Worm (Caenorhabditis elegans) whole organism, young adult: ENCODE measurements around the gene egl-27.

ENCODE experiments used
- B0035.1 ChIP-seq: sonication (generic microtip); optimal IDR thresholded peaks from 2 replicates; lab custom pipeline; 2016; ENCODE audit warnings: missing genetic modification characterization, mild to moderate bottlenecking, missing compliant biosample characterization, missing genotype, missing genetic modification reagents
- B0261.1 ChIP-seq: sonication (generic microtip); optimal IDR thresholded peaks from 2 replicates; lab custom pipeline; 2016; ENCODE audit warnings: mild to moderate bottlenecking, missing genetic modification characterization, moderate library complexity, missing compliant biosample characterization
- F22D6.2 ChIP-seq: sonication (generic microtip); optimal IDR thresholded peaks from 2 replicates; lab custom pipeline; 2016; ENCODE audit warnings: mild to moderate bottlenecking, missing genetic modification characterization, missing compliant biosample characterization
- F37B4.10 ChIP-seq: fragments of 200-800 bp; sonication (Bioruptor generic); IDR thresholded peaks from 2 replicates; pipeline ENCODE4 v1.3.6; 2022; ENCODE audit warnings: missing genetic modification characterization, missing compliant biosample characterization
- F49E8.2 ChIP-seq: sonication (generic microtip); optimal IDR thresholded peaks from 3 replicates; lab custom pipeline; 2017; ENCODE audit warnings: missing genetic modification characterization, mild to moderate bottlenecking, missing compliant biosample characterization, antibody characterized with exemption, moderate library complexity; ENCODE audit not compliant: insufficient read depth
- F52B5.7 ChIP-seq: sonication (generic microtip); optimal IDR thresholded peaks from 2 replicates; lab custom pipeline; 2016; ENCODE audit warnings: mild to moderate bottlenecking, missing genetic modification characterization, missing compliant biosample characterization
- F57A8.1 ChIP-seq: fragments of 200-800 bp; sonication (Bioruptor generic); optimal IDR thresholded peaks from 2 replicates; lab custom pipeline; 2018; ENCODE audit warnings: mild to moderate bottlenecking, missing genetic modification characterization, moderate library complexity, missing compliant biosample characterization
- K11D2.4 ChIP-seq: fragments of 200-800 bp; sonication (Bioruptor generic); IDR thresholded peaks from 2 replicates; pipeline ENCODE4 v1.3.6; 2022; ENCODE audit warnings: missing genetic modification reagents, missing genetic modification characterization, missing compliant biosample characterization
- T26A5.8 ChIP-seq: sonication (generic microtip); optimal IDR thresholded peaks from 2 replicates; lab custom pipeline; 2016; ENCODE audit warnings: missing genetic modification characterization, missing compliant biosample characterization
- Y56A3A.18 ChIP-seq: fragments of 200-800 bp; sonication (Bioruptor generic); IDR thresholded peaks from 2 replicates; pipeline ENCODE4 v1.3.6; 2022; ENCODE audit warnings: missing genetic modification reagents, missing genetic modification characterization, missing compliant biosample characterization
- Y67H2A.10 ChIP-seq: fragments of 200-800 bp; sonication (Bioruptor generic); conservative IDR thresholded peaks from 2 replicates; pipeline ENCODE4 v1.3.6; 2022; ENCODE audit warnings: missing genetic modification reagents, missing genetic modification characterization, missing compliant biosample characterization
- ama-1 ChIP-seq, 3 experiments: fragments of 150-350 bp in 1 of 3; sonication (generic microtip) in 2 of 3; optimal IDR thresholded peaks; 2 replicates each; lab custom pipeline; 2014 to 2018; ENCODE audit warnings: missing biosample characterization in 2 of 3, missing genetic modification characterization in 2 of 3, missing genetic modification reagents in 2 of 3
- atf-7 ChIP-seq: sonication (generic microtip); optimal IDR thresholded peaks from 2 replicates; lab custom pipeline; 2017; ENCODE audit warnings: mild to moderate bottlenecking, missing genetic modification characterization, missing compliant biosample characterization
- attf-3 ChIP-seq: fragments of 200-800 bp; sonication (Bioruptor generic); conservative IDR thresholded peaks from 2 replicates; pipeline ENCODE4 v1.3.6; 2022; ENCODE audit warnings: missing genetic modification reagents, missing genetic modification characterization, missing compliant biosample characterization
- ceh-91 ChIP-seq: fragments of 200-800 bp; sonication (Bioruptor generic); IDR thresholded peaks from 2 replicates; pipeline ENCODE4 v1.3.6; 2022; ENCODE audit warnings: missing genetic modification reagents, missing genetic modification characterization, missing compliant biosample characterization
- chd-7 ChIP-seq: sonication (generic microtip); optimal IDR thresholded peaks from 2 replicates; lab custom pipeline; 2016; ENCODE audit warnings: mild to moderate bottlenecking, missing genetic modification characterization, moderate library complexity, missing compliant biosample characterization
- die-1 ChIP-seq: sonication (generic microtip); optimal IDR thresholded peaks from 2 replicates; lab custom pipeline; 2016; ENCODE audit warnings: missing genotype, mild to moderate bottlenecking, missing genetic modification characterization, missing compliant biosample characterization
- dox-1 ChIP-seq: fragments of 200-800 bp; sonication (Bioruptor generic); IDR thresholded peaks from 2 replicates; pipeline ENCODE4 v1.3.6; 2022; ENCODE audit warnings: missing genetic modification reagents, missing genetic modification characterization, missing compliant biosample characterization
- dpff-1 ChIP-seq: sonication (generic microtip); optimal IDR thresholded peaks from 2 replicates; lab custom pipeline; 2017; ENCODE audit warnings: mild to moderate bottlenecking, missing genetic modification characterization, missing compliant biosample characterization
- efl-1 ChIP-seq: fragments of 150-350 bp; optimal IDR thresholded peaks from 2 replicates; lab custom pipeline; 2014; ENCODE audit warnings: missing biosample characterization, missing genetic modification reagents, missing genetic modification characterization
- egl-44 ChIP-seq: fragments of 200-800 bp; sonication (Bioruptor generic); IDR thresholded peaks from 2 replicates; pipeline ENCODE4 v1.3.6; 2022; ENCODE audit warnings: missing genetic modification reagents, missing genetic modification characterization, missing compliant biosample characterization
- hmg-1.2 ChIP-seq: fragments of 200-800 bp; sonication (Bioruptor generic); IDR thresholded peaks from 2 replicates; pipeline ENCODE4 v1.3.6; 2022; ENCODE audit warnings: missing genetic modification reagents, missing genetic modification characterization, missing compliant biosample characterization
- hmg-20 ChIP-seq: fragments of 200-800 bp; sonication (Bioruptor generic); IDR thresholded peaks from 2 replicates; pipeline ENCODE4 v1.3.6; 2022; ENCODE audit warnings: missing genetic modification reagents, missing genetic modification characterization, missing compliant biosample characterization
- hsf-1 ChIP-seq: fragments of 200-800 bp; sonication (Bioruptor generic); IDR thresholded peaks from 2 replicates; pipeline ENCODE4 v1.3.6; 2022; ENCODE audit warnings: missing genetic modification reagents, missing genetic modification characterization, missing compliant biosample characterization
- lag-1 ChIP-seq: fragments of 200-800 bp; sonication (Bioruptor generic); IDR thresholded peaks from 2 replicates; pipeline ENCODE4 v1.3.6; 2022; ENCODE audit warnings: missing genetic modification reagents, missing genetic modification characterization, missing compliant biosample characterization
- let-607 ChIP-seq, 2 experiments: fragments of 200-800 bp in 1 of 2; sonication (Bioruptor generic) in 1 of 2; sonication (generic microtip) in 1 of 2; optimal IDR thresholded peaks; 2 replicates each; lab custom pipeline; 2016 to 2018; ENCODE audit warnings: mild to moderate bottlenecking in 2 of 2, missing compliant biosample characterization in 2 of 2, missing genetic modification characterization in 2 of 2, moderate library complexity in 2 of 2, missing genotype in 1 of 2
- madf-6 ChIP-seq: fragments of 200-800 bp; sonication (Bioruptor generic); IDR thresholded peaks from 2 replicates; pipeline ENCODE4 v1.3.6; 2022; ENCODE audit warnings: missing genetic modification reagents, missing genetic modification characterization, missing compliant biosample characterization
- madf-8 ChIP-seq: fragments of 200-800 bp; sonication (Bioruptor generic); conservative IDR thresholded peaks from 2 replicates; pipeline ENCODE4 v1.3.6; 2022; ENCODE audit warnings: missing genetic modification reagents, missing genetic modification characterization, missing compliant biosample characterization
- mcd-1 ChIP-seq: fragments of 200-800 bp; sonication (Bioruptor generic); IDR thresholded peaks from 2 replicates; pipeline ENCODE4 v1.3.6; 2022; ENCODE audit warnings: missing genetic modification reagents, missing genetic modification characterization, missing compliant biosample characterization
- mel-28 ChIP-seq: sonication (generic microtip); optimal IDR thresholded peaks from 2 replicates; lab custom pipeline; 2016; ENCODE audit warnings: borderline replicate concordance, mild to moderate bottlenecking, missing genetic modification characterization, missing compliant biosample characterization
- nhr-80 ChIP-seq: sonication (generic microtip); optimal IDR thresholded peaks from 2 replicates; lab custom pipeline; 2016; ENCODE audit warnings: missing genetic modification characterization, missing compliant biosample characterization
- pbrm-1 ChIP-seq: fragments of 200-800 bp; sonication (Bioruptor generic); IDR thresholded peaks from 2 replicates; pipeline ENCODE4 v1.3.6; 2022; ENCODE audit warnings: missing genetic modification reagents, missing genetic modification characterization, missing compliant biosample characterization
- repo-1 ChIP-seq: sonication (generic microtip); optimal IDR thresholded peaks from 2 replicates; lab custom pipeline; 2017; ENCODE audit warnings: mild to moderate bottlenecking, missing genetic modification characterization, missing compliant biosample characterization
- snpc-4 ChIP-seq, 5 experiments: fragments of 150-350 bp in 1 of 5; sonication (generic microtip) in 4 of 5; optimal IDR thresholded peaks; 2 replicates each; lab custom pipeline; 2014 to 2018; ENCODE audit warnings: missing genetic modification characterization in 5 of 5, missing biosample characterization in 3 of 5, antibody characterized with exemption in 2 of 5, mild to moderate bottlenecking in 2 of 5, missing compliant biosample characterization in 2 of 5, missing genotype in 2 of 5, moderate library complexity in 2 of 5, missing genetic modification reagents in 1 of 5
- somi-1 ChIP-seq: fragments of 200-800 bp; sonication (Bioruptor generic); optimal IDR thresholded peaks from 2 replicates; lab custom pipeline; 2018; ENCODE audit warnings: mild to moderate bottlenecking, missing genetic modification characterization, missing compliant biosample characterization
- sptf-2 ChIP-seq: fragments of 200-800 bp; sonication (Bioruptor generic); optimal IDR thresholded peaks from 2 replicates; lab custom pipeline; 2018; ENCODE audit warnings: mild to moderate bottlenecking, missing genetic modification characterization, missing compliant biosample characterization
- xnd-1 ChIP-seq: sonication (generic microtip); optimal IDR thresholded peaks from 2 replicates; lab custom pipeline; 2016; ENCODE audit warnings: missing genotype, missing genetic modification reagents, missing genetic modification characterization, missing compliant biosample characterization
- ztf-26 ChIP-seq: sonication (generic microtip); optimal IDR thresholded peaks from 2 replicates; lab custom pipeline; 2017; ENCODE audit warnings: missing genetic modification characterization, missing compliant biosample characterization
- ztf-6 ChIP-seq: fragments of 200-800 bp; sonication (Bioruptor generic); IDR thresholded peaks from 2 replicates; pipeline ENCODE4 v1.3.6; 2022; ENCODE audit warnings: missing genetic modification reagents, missing genetic modification characterization, missing compliant biosample characterization

The egl-27 gene

DNA sequence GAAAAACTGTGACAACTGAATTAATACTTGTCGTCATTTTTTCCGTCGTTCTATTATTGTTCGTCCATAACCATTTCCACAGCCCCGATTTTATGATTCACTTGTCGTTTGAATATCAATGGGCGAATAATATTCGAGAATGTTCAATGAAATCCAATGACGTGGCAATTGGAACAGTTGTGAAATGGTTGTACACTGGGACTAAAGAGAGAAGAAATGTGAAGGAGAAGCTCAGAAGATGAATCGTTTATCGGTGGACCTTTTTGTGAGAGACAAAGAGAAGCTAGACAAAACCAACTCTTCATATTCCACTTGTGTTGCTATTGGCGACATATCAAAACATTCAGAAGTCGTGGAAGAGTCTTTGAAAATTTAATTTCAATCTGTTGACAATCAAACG is 36.0 kb downstream of the egl-27 start, which contains the start of gene clhm-1:
Gene clhm-1, minus strand, starts transcription at position 207 of the 400 bp plus-strand sequence.
- TF ChIP-seq egl-44 (GFP tag; lab: Robert Waterston, UW) (no peak), mel-28 (tag; lab: Kevin White, UChicago) (no peak), ztf-6 (no peak), chd-7 (tag; lab: Kevin White, UChicago) (no peak), die-1 (tag; lab: Kevin White, UChicago) (no peak), somi-1 (GFP tag; lab: Kevin White, UChicago) (no peak), F57A8.1 (GFP tag; lab: Kevin White, UChicago) (no peak), atf-7 (tag; lab: Kevin White, UChicago) (no peak), efl-1 (GFP tag; lab: Kevin White, UChicago) (no peak), nhr-80 (tag; lab: Kevin White, UChicago) (no peak), hmg-1.2 (GFP tag; lab: Robert Waterston, UW) (no peak), dpff-1 (no peak), Y56A3A.18 (no peak), ztf-26 (tag; lab: Kevin White, UChicago) (no peak), F22D6.2 (no peak), F49E8.2 (no peak)

- TF ChIP-seq T26A5.8 (tag; lab: Kevin White, UChicago) = no peak
- no peak for TF ChIP-seq xnd-1
- no peak for TF ChIP-seq repo-1 (tag; lab: Kevin White, UChicago)
- TF ChIP-seq madf-6 (GFP tag; lab: Robert Waterston, UW) = no peak
- TF ChIP-seq snpc-4 (GFP tag; optimal IDR thresholded peaks at IDR 0.05; lab: Kevin White, UChicago) = no peak
- no peak for TF ChIP-seq snpc-4 (tag; optimal IDR thresholded peaks at IDR 0.05; lab: Kevin White, UChicago)
- TF ChIP-seq F52B5.7 = no peak
- no peak for TF ChIP-seq let-607 (tag; optimal IDR thresholded peaks at IDR 0.05; lab: Kevin White, UChicago)
- no peak for TF ChIP-seq K11D2.4 (GFP tag; lab: Robert Waterston, UW)
- no peak for TF ChIP-seq F37B4.10 (GFP tag; lab: Robert Waterston, UW)
- TF ChIP-seq ama-1 (optimal IDR thresholded peaks at IDR 0.05; lab: Kevin White, UChicago) = no peak
- no peak for TF ChIP-seq ama-1 (GFP tag; optimal IDR thresholded peaks at IDR 0.05; lab: Kevin White, UChicago)
- TF ChIP-seq madf-8 = no peak
Observed at ce11 chrII:6872493-6872892, 37.7 kb downstream of the egl-27 start, which contains the start of gene C44B7.5. Gene C44B7.5 (minus strand): TSS chrII:6872593.

DNA sequence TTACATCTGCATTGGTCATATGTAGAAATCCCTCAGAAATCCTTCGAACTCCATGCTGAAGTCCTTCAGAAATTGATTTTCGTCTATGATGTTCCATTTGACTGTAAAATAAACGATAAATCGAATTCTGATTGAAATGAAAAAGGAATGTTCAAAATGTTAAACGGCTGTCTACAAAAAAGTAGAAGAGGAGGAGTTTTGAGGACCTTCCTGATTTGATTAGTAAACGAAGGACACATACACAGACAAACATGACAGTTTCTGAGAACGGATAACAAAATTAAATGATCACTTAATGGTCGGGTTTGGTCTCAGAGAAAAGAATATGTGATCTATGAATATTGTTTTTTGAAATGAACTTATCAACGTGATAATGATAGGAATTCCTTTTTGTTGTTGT is 42.1 kb downstream of the egl-27 start, which contains the start of gene slc-36.5:
Gene slc-36.5, minus strand, starts transcription at position 101 of the 400 bp plus-strand sequence.
- TF ChIP-seq F37B4.10 (GFP tag; lab: Robert Waterston, UW) (no peak), let-607 (tag; optimal IDR thresholded peaks at IDR 0.05; lab: Kevin White, UChicago) (no peak), B0261.1 (tag; lab: Kevin White, UChicago) (no peak), pbrm-1 (GFP tag; lab: Robert Waterston, UW) (no peak), hmg-20 (no peak), K11D2.4 (GFP tag; lab: Robert Waterston, UW) (no peak)
- TF ChIP-seq, all 124 proteins: peak for 0

DNA sequence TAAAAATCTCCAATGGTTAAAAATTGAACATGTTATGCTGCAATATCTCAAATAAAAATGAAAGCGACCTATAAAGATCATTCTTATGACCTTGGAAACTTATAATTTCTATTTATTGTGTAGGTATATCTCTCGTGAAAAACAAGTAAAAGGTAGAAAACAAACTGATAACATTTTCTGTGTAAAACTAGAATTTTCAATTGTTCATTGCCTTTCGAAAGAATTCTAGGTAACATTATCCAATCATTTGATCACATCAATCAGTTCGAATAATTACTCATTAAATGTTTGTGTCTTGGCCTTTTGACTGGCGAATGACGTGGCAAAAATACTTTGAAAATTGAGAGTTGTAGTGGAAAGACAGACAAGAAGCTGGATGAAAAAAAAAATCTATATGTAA is 43.1 kb downstream of the egl-27 start:
- TF ChIP-seq dox-1 (GFP tag; lab: Robert Waterston, UW) (no peak), T26A5.8 (tag; lab: Kevin White, UChicago) (no peak), mcd-1 (GFP tag; lab: Robert Waterston, UW) (no peak), Y67H2A.10 (GFP tag; lab: Robert Waterston, UW) (no peak), sptf-2 (GFP tag; lab: Kevin White, UChicago) (no peak), ceh-91 (GFP tag; lab: Robert Waterston, UW) (no peak), lag-1 (GFP tag; lab: Robert Waterston, UW) (no peak), B0035.1 (tag; lab: Kevin White, UChicago) (no peak), attf-3 (GFP tag; lab: Robert Waterston, UW) (no peak), pbrm-1 (GFP tag; lab: Robert Waterston, UW) (no peak), hsf-1 (no peak), somi-1 (GFP tag; lab: Kevin White, UChicago) (no peak), Y56A3A.18 (no peak)
